Worm (Caenorhabditis elegans) whole organism, young adult: ENCODE data around the gene rgs-10.

ENCODE experiments used
- F22D6.2 ChIP-seq: sonication (generic microtip); optimal IDR thresholded peaks from 2 replicates; lab custom pipeline; 2016; ENCODE audit warnings: mild to moderate bottlenecking, missing genetic modification characterization, missing compliant biosample characterization
- F23B12.7 ChIP-seq: sonication (generic microtip); optimal IDR thresholded peaks from 2 replicates; lab custom pipeline; 2017; ENCODE audit warnings: missing genetic modification characterization, mild to moderate bottlenecking, missing compliant biosample characterization, antibody characterized with exemption, moderate library complexity; ENCODE audit not compliant: insufficient read depth
- F33H1.4 ChIP-seq: fragments of 200-800 bp; sonication (Bioruptor generic); IDR thresholded peaks from 2 replicates; pipeline ENCODE4 v1.3.6; 2022; ENCODE audit warnings: missing genetic modification reagents, missing genetic modification characterization, missing compliant biosample characterization
- F55B11.4 ChIP-seq: sonication (generic microtip); optimal IDR thresholded peaks from 2 replicates; lab custom pipeline; 2016; ENCODE audit warnings: missing compliant biosample characterization, missing genetic modification characterization, borderline replicate concordance; ENCODE audit not compliant: insufficient read depth
- K11D2.4 ChIP-seq: fragments of 200-800 bp; sonication (Bioruptor generic); IDR thresholded peaks from 2 replicates; pipeline ENCODE4 v1.3.6; 2022; ENCODE audit warnings: missing genetic modification reagents, missing genetic modification characterization, missing compliant biosample characterization
- Y53F4B.3 ChIP-seq: fragments of 200-800 bp; sonication (Bioruptor generic); IDR thresholded peaks from 2 replicates; pipeline ENCODE4 v1.3.6; 2022; ENCODE audit warnings: missing genetic modification reagents, missing genetic modification characterization, missing compliant biosample characterization
- Y79H2A.3 ChIP-seq: fragments of 200-800 bp; sonication (Bioruptor generic); conservative IDR thresholded peaks from 2 replicates; pipeline ENCODE4 v1.3.6; 2022; ENCODE audit warnings: missing genetic modification reagents, missing genetic modification characterization, missing compliant biosample characterization
- aptf-2 ChIP-seq: fragments of 200-800 bp; sonication (Bioruptor generic); conservative IDR thresholded peaks from 2 replicates; pipeline ENCODE4 v1.3.6; 2022; ENCODE audit warnings: missing genetic modification reagents, missing genetic modification characterization, missing compliant biosample characterization
- aptf-3 ChIP-seq: fragments of 200-800 bp; sonication (Bioruptor generic); IDR thresholded peaks from 2 replicates; pipeline ENCODE4 v1.3.6; 2022; ENCODE audit warnings: missing genetic modification characterization, missing compliant biosample characterization
- atf-7 ChIP-seq: sonication (generic microtip); optimal IDR thresholded peaks from 2 replicates; lab custom pipeline; 2017; ENCODE audit warnings: mild to moderate bottlenecking, missing genetic modification characterization, missing compliant biosample characterization
- bed-2 ChIP-seq: fragments of 200-800 bp; sonication (Bioruptor generic); IDR thresholded peaks from 2 replicates; pipeline ENCODE4 v1.3.6; 2022; ENCODE audit warnings: missing genetic modification reagents, missing genetic modification characterization, missing compliant biosample characterization
- cebp-1 ChIP-seq, 2 experiments: fragments of 200-800 bp in 1 of 2; sonication (Bioruptor generic) in 1 of 2; sonication (generic microtip) in 1 of 2; IDR thresholded peaks in 1 of 2; optimal IDR thresholded peaks in 1 of 2; 2 replicates each; pipeline versions ENCODE4 v1.3.6 to Lab custom; 2017 to 2022; ENCODE audit warnings: missing compliant biosample characterization in 2 of 2, missing genetic modification characterization in 2 of 2, mild to moderate bottlenecking in 1 of 2, missing genetic modification reagents in 1 of 2, moderate library complexity in 1 of 2
- chd-7 ChIP-seq: sonication (generic microtip); optimal IDR thresholded peaks from 2 replicates; lab custom pipeline; 2016; ENCODE audit warnings: mild to moderate bottlenecking, missing genetic modification characterization, moderate library complexity, missing compliant biosample characterization
- egl-18 ChIP-seq: fragments of 200-800 bp; sonication (Bioruptor generic); IDR thresholded peaks from 2 replicates; pipeline ENCODE4 v1.3.6; 2022; ENCODE audit warnings: missing genetic modification reagents, missing genetic modification characterization, missing compliant biosample characterization
- egrh-3 ChIP-seq: fragments of 200-800 bp; sonication (Bioruptor generic); IDR thresholded peaks from 2 replicates; pipeline ENCODE4 v1.3.6; 2022; ENCODE audit warnings: missing genetic modification reagents, missing genetic modification characterization, missing compliant biosample characterization
- ekl-4 ChIP-seq: fragments of 200-800 bp; sonication (Bioruptor generic); IDR thresholded peaks from 2 replicates; pipeline ENCODE4 v1.3.6; 2022; ENCODE audit warnings: missing genetic modification reagents, missing genetic modification characterization, missing compliant biosample characterization
- gei-17 ChIP-seq: fragments of 200-800 bp; sonication (Bioruptor generic); optimal IDR thresholded peaks from 2 replicates; lab custom pipeline; 2018; ENCODE audit warnings: mild to moderate bottlenecking, missing genetic modification characterization, missing compliant biosample characterization
- him-1 ChIP-seq: sonication (generic microtip); optimal IDR thresholded peaks from 2 replicates; lab custom pipeline; 2016; ENCODE audit warnings: missing genotype, missing genetic modification reagents, missing genetic modification characterization, missing compliant biosample characterization
- hlh-12 ChIP-seq: sonication (generic microtip); optimal IDR thresholded peaks from 2 replicates; lab custom pipeline; 2016; ENCODE audit warnings: missing genetic modification characterization, missing compliant biosample characterization
- hmg-20 ChIP-seq: fragments of 200-800 bp; sonication (Bioruptor generic); IDR thresholded peaks from 2 replicates; pipeline ENCODE4 v1.3.6; 2022; ENCODE audit warnings: missing genetic modification reagents, missing genetic modification characterization, missing compliant biosample characterization
- lin-40 ChIP-seq: sonication (generic microtip); optimal IDR thresholded peaks from 2 replicates; lab custom pipeline; 2016; ENCODE audit warnings: missing genetic modification characterization, mild to moderate bottlenecking, missing compliant biosample characterization, missing genotype, missing genetic modification reagents
- lir-1 ChIP-seq: fragments of 200-800 bp; sonication (Bioruptor generic); conservative IDR thresholded peaks from 2 replicates; pipeline ENCODE4 v1.3.6; 2022; ENCODE audit warnings: missing genetic modification reagents, missing genetic modification characterization, missing compliant biosample characterization
- lsl-1 ChIP-seq: fragments of 200-800 bp; sonication (Bioruptor generic); optimal IDR thresholded peaks from 2 replicates; lab custom pipeline; 2018; ENCODE audit warnings: mild to moderate bottlenecking, missing genetic modification characterization, moderate library complexity, missing compliant biosample characterization
- lsy-27 ChIP-seq: sonication (generic microtip); optimal IDR thresholded peaks from 2 replicates; lab custom pipeline; 2017; ENCODE audit warnings: missing genetic modification characterization, mild to moderate bottlenecking, missing compliant biosample characterization, antibody characterized with exemption, missing genotype, borderline replicate concordance; ENCODE audit not compliant: insufficient read depth
- madf-3 ChIP-seq: fragments of 200-800 bp; sonication (Bioruptor generic); IDR thresholded peaks from 2 replicates; pipeline ENCODE4 v1.3.6; 2022; ENCODE audit warnings: missing genetic modification reagents, missing genetic modification characterization, missing compliant biosample characterization
- mcd-1 ChIP-seq: fragments of 200-800 bp; sonication (Bioruptor generic); IDR thresholded peaks from 2 replicates; pipeline ENCODE4 v1.3.6; 2022; ENCODE audit warnings: missing genetic modification reagents, missing genetic modification characterization, missing compliant biosample characterization
- nfyb-1 ChIP-seq: fragments of 200-800 bp; sonication (Bioruptor generic); IDR thresholded peaks from 2 replicates; pipeline ENCODE4 v1.3.6; 2022; ENCODE audit warnings: missing genetic modification reagents, missing genetic modification characterization, missing compliant biosample characterization
- nhr-120 ChIP-seq: fragments of 200-800 bp; sonication (Bioruptor generic); IDR thresholded peaks from 2 replicates; pipeline ENCODE4 v1.3.6; 2022; ENCODE audit warnings: missing genetic modification characterization, missing compliant biosample characterization
- pbrm-1 ChIP-seq: fragments of 200-800 bp; sonication (Bioruptor generic); IDR thresholded peaks from 2 replicates; pipeline ENCODE4 v1.3.6; 2022; ENCODE audit warnings: missing genetic modification reagents, missing genetic modification characterization, missing compliant biosample characterization
- pha-4 ChIP-seq: fragments of 150-350 bp; sonication (generic microtip); optimal IDR thresholded peaks from 2 replicates; lab custom pipeline; 2014; ENCODE audit warnings: missing biosample characterization, missing genetic modification reagents, missing genetic modification characterization
- rcor-1 ChIP-seq: fragments of 200-800 bp; sonication (Bioruptor generic); IDR thresholded peaks from 2 replicates; pipeline ENCODE4 v1.3.6; 2022; ENCODE audit warnings: missing genetic modification reagents, missing genetic modification characterization, missing compliant biosample characterization
- repo-1 ChIP-seq: sonication (generic microtip); optimal IDR thresholded peaks from 2 replicates; lab custom pipeline; 2017; ENCODE audit warnings: mild to moderate bottlenecking, missing genetic modification characterization, missing compliant biosample characterization
- rpc-1 ChIP-seq, 2 experiments: fragments of 150-350 bp in 1 of 2; sonication (generic microtip) in 1 of 2; optimal IDR thresholded peaks; 2 replicates each; lab custom pipeline; 2014 to 2018; ENCODE audit warnings: missing biosample characterization in 1 of 2, missing genetic modification characterization in 1 of 2, missing genetic modification reagents in 1 of 2, missing genotype in 1 of 2
- sdz-38 ChIP-seq: sonication (generic microtip); optimal IDR thresholded peaks from 2 replicates; lab custom pipeline; 2016; ENCODE audit warnings: missing genotype, missing genetic modification characterization, missing compliant biosample characterization
- sea-2 ChIP-seq: fragments of 200-800 bp; sonication (Bioruptor generic); IDR thresholded peaks from 2 replicates; pipeline ENCODE4 v1.3.6; 2022; ENCODE audit warnings: missing genetic modification characterization, missing compliant biosample characterization
- tbx-9 ChIP-seq: sonication (generic microtip); optimal IDR thresholded peaks from 2 replicates; lab custom pipeline; 2016; ENCODE audit warnings: borderline replicate concordance, missing genetic modification characterization, inconsistent platforms, missing compliant biosample characterization
- tlf-1 ChIP-seq: fragments of 200-800 bp; sonication (Bioruptor generic); optimal IDR thresholded peaks from 2 replicates; lab custom pipeline; 2018; ENCODE audit warnings: mild to moderate bottlenecking, missing genetic modification characterization, missing compliant biosample characterization
- zfh-2 ChIP-seq: fragments of 200-800 bp; sonication (Bioruptor generic); conservative IDR thresholded peaks from 2 replicates; pipeline ENCODE4 v1.3.6; 2022; ENCODE audit warnings: missing genetic modification reagents, missing genetic modification characterization, missing compliant biosample characterization
- ztf-18 ChIP-seq: sonication (generic microtip); optimal IDR thresholded peaks from 2 replicates; lab custom pipeline; 2016; ENCODE audit warnings: missing genotype, mild to moderate bottlenecking, missing genetic modification characterization, missing compliant biosample characterization

rgs-10 gene

DNA sequence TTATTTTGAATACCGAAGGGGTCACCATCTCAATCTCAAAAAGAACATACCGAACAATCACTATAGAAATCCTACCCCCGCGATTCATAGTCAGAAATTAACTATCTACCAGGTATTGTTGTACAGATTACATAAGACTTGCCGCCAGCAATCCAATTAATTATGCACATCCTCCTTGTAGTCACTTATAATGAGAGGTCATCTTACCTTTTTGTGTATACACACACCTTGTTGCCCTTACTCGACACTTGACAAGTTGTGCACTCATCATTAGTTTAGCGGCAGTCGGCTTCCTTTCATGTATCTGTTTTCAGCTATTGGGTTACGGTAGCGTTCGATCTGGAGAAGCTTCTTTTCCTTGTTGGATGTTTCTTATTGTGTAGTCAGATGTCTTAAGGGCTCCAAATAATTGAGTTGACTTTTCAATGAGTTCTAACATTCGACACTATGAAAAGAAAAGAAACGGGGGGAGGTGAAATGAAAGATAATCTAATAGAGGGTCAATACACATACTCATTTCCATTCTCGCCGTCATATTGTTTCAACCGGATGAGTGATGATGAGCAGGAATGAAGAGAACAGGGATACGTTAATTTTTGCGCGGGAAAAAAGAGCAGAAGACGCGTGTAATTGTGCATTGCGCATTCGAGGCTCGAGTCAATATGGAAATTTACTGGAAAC, 3.0 kb upstream of the rgs-10 start:
- TF ChIP-seq tlf-1 (GFP tag; lab: Kevin White, UChicago) (no peak), F23B12.7 (tag; lab: Kevin White, UChicago) (no peak), cebp-1 (GFP tag; IDR thresholded peaks at IDR 0.05; lab: Robert Waterston, UW) (no peak), cebp-1 (tag; optimal IDR thresholded peaks at IDR 0.05; lab: Kevin White, UChicago) (no peak), chd-7 (tag; lab: Kevin White, UChicago) (no peak), ztf-18 (tag; lab: Kevin White, UChicago) (no peak)
- TF ChIP-seq, all 124 proteins: peak for 0

DNA sequence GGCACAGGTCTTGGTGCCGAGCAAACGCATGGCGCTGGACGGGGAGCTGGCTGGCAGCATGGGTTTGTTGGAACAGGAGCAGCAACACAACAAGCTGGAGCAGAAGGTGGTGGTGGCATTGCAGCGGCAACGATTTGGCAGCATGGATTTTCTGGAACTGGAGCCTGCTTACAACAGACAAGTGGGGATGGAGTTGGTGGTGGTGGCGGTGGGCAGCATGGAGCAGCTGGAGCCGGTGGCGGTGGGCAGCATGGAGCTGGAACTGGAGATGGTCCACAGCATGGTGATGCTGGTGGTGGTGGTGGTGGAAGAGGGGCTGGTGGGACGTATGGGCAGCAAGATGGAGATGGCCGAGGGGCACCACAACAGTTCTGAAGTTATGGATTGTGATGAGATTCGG, 1.7 kb upstream of the rgs-10 start:
- TF ChIP-seq him-1 (tag; lab: Kevin White, UChicago) (no peak), lin-40 (tag; lab: Kevin White, UChicago) (no peak), aptf-2 (GFP tag; lab: Robert Waterston, UW) (no peak), zfh-2 (GFP tag; lab: Robert Waterston, UW) (peak; percentile 90), mcd-1 (GFP tag; lab: Robert Waterston, UW) (0 out of 2 replicates have a peak, but pooled peaks have one; percentile 12), tbx-9 (tag; lab: Kevin White, UChicago) (no peak), egrh-3 (peak; percentile 76), nhr-120 (no peak), pha-4 (tag; lab: Kevin White, UChicago) (no peak), Y53F4B.3 (GFP tag; lab: Robert Waterston, UW) (no peak), ekl-4 (GFP tag; lab: Robert Waterston, UW) (no peak)
- TF ChIP-seq, all 124 proteins: peak for 3

DNA sequence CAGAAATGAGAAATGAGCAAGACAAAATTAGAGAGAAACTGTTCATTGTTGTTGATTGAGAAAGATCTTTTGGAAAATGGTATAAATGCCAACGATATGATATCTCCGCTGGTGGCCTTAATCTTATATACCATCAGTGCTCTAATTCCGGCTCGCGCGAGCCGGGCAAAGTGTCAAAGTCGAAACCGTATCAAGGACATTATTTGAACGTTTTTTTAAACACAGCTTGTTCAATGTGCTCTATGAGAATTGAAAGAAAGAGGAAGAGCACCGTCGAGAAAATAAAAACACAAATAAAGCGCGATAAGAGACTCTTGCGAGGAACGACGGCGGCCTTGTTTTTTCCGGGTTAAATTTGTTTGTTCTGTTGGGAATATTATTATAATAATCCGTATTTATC, 1.1 kb upstream of the rgs-10 start, which contains the start of gene idpp-3:
Gene idpp-3 (minus strand): TSS at position 101 of the 400 bp plus-strand sequence.
- TF ChIP-seq lir-1 (GFP tag; lab: Robert Waterston, UW) (no peak), rpc-1 (optimal IDR thresholded peaks at IDR 0.05; lab: Kevin White, UChicago) (no peak), rpc-1 (tag; optimal IDR thresholded peaks at IDR 0.05; lab: Kevin White, UChicago) (no peak), Y79H2A.3 (GFP tag; lab: Robert Waterston, UW) (no peak), lsy-27 (no peak), sdz-38 (tag; lab: Kevin White, UChicago) (no peak), F22D6.2 (tag; lab: Kevin White, UChicago) (no peak), nfyb-1 (GFP tag; lab: Robert Waterston, UW) (no peak), hmg-20 (GFP tag; lab: Robert Waterston, UW) (no peak), rcor-1 (GFP tag; lab: Robert Waterston, UW) (no peak), cebp-1 (GFP tag; IDR thresholded peaks at IDR 0.05; lab: Robert Waterston, UW) (no peak), cebp-1 (tag; optimal IDR thresholded peaks at IDR 0.05; lab: Kevin White, UChicago) (no peak), lin-40 (tag; lab: Kevin White, UChicago) (no peak), gei-17 (no peak)

DNA sequence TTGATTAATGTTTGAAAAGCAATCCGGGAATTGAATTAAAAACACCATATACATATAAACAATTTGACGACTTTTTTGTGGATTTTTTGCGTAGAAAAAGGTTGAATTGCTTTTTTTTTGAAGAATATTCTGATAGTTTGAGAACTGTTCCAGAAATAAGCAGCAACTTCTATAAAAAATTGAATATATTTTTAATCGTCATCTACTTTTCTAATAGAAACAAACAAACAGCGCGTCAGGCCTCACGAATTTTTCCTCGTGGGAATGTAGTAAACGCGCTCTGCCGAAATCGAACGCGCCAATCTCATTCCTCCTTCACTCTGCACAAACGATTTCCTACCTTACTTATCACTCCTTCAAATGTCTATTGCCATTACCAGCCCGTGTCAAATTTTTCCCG, 1.7 kb downstream of the rgs-10 start, which contains the start of gene rgs-11:
Gene rgs-11 (plus strand): TSS at position 301 of the 400 bp plus-strand sequence.
- TF ChIP-seq aptf-2 (GFP tag; lab: Robert Waterston, UW) (peak; percentile 66; the same call in 1 of the 2 replicates), ztf-18 (tag; lab: Kevin White, UChicago) (no peak)

DNA sequence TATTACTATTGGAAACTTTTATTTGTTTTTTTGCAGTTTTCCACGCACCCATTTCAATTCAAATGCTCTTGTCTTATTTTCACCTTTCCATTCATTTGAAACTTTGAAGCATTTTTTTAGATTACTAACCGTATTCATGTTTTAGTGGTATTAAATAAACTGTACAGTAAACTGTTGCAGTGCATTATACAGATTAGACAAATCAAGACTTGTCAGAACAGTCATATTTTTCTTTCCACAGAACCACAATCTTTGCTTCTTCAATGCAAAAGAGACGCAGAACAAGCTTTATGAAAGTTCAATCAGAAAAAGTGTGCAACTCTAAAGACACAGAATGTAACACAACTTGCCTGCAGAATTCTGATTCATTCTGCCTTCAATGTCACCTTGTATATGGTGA, 3.2 kb downstream of the rgs-10 start, which contains the start of gene F45B8.5:
Gene F45B8.5 (plus strand): TSS at position 301 of the 400 bp plus-strand sequence.
- TF ChIP-seq bed-2 (no peak), repo-1 (no peak), F55B11.4 (tag; lab: Kevin White, UChicago) (no peak), F33H1.4 (no peak), sea-2 (GFP tag; lab: Robert Waterston, UW) (no peak), lin-40 (tag; lab: Kevin White, UChicago) (no peak), atf-7 (tag; lab: Kevin White, UChicago) (no peak), pbrm-1 (no peak), aptf-3 (no peak), F23B12.7 (tag; lab: Kevin White, UChicago) (no peak), K11D2.4 (no peak), lsl-1 (no peak), egl-18 (GFP tag; lab: Robert Waterston, UW) (no peak), rcor-1 (GFP tag; lab: Robert Waterston, UW) (no peak), madf-3 (GFP tag; lab: Robert Waterston, UW) (no peak), hlh-12 (tag; lab: Kevin White, UChicago) (no peak), Y53F4B.3 (GFP tag; lab: Robert Waterston, UW) (no peak)
